Worm (Caenorhabditis elegans) whole organism, midembryonic: ENCODE results near the gene irld-64.

Source experiments
- T22C8.4 ChIP-seq: fragments of 200-800 bp; sonication (Bioruptor generic); IDR thresholded peaks from 2 replicates; pipeline ENCODE4 v1.3.6; 2022; ENCODE audit warnings: missing genetic modification characterization, missing compliant biosample characterization
- cog-1 ChIP-seq: sonication (generic microtip); optimal IDR thresholded peaks from 2 replicates; lab custom pipeline; 2016; ENCODE audit warnings: missing genetic modification characterization, missing compliant biosample characterization
- flt-1 ChIP-seq: fragments of 200-800 bp; sonication (Bioruptor generic); IDR thresholded peaks from 2 replicates; pipeline ENCODE4 v1.3.6; 2022; ENCODE audit warnings: missing genetic modification characterization, missing compliant biosample characterization
- klf-2 ChIP-seq: fragments of 200-800 bp; sonication (Bioruptor generic); conservative IDR thresholded peaks from 2 replicates; pipeline ENCODE4 v1.3.6; 2022; ENCODE audit warnings: missing genetic modification reagents, missing genetic modification characterization, missing compliant biosample characterization
- med-1 ChIP-seq: sonication (generic microtip); optimal IDR thresholded peaks from 2 replicates; lab custom pipeline; 2017; ENCODE audit warnings: missing genetic modification characterization, mild to moderate bottlenecking, missing compliant biosample characterization, antibody characterized with exemption, missing genetic modification reagents; ENCODE audit not compliant: insufficient read depth
- ref-1 ChIP-seq: fragments of 200-800 bp; sonication (Bioruptor generic); conservative IDR thresholded peaks from 2 replicates; pipeline ENCODE4 v1.3.6; 2022; ENCODE audit warnings: missing genetic modification reagents, missing genetic modification characterization, missing compliant biosample characterization
- tab-1 ChIP-seq: fragments of 200-800 bp; sonication (Bioruptor generic); IDR thresholded peaks from 2 replicates; pipeline ENCODE4 v1.3.6; 2022; ENCODE audit warnings: missing genetic modification characterization, missing compliant biosample characterization
- ztf-23 ChIP-seq: fragments of 200-800 bp; sonication (Bioruptor generic); IDR thresholded peaks from 2 replicates; pipeline ENCODE4 v1.3.6; 2022; ENCODE audit warnings: missing genetic modification reagents, missing genetic modification characterization, missing compliant biosample characterization
- ztf-29 ChIP-seq: fragments of 200-800 bp; sonication (Bioruptor generic); IDR thresholded peaks from 2 replicates; pipeline ENCODE4 v1.3.6; 2022; ENCODE audit warnings: missing genetic modification reagents, missing genetic modification characterization, missing compliant biosample characterization

Gene irld-64

DNA sequence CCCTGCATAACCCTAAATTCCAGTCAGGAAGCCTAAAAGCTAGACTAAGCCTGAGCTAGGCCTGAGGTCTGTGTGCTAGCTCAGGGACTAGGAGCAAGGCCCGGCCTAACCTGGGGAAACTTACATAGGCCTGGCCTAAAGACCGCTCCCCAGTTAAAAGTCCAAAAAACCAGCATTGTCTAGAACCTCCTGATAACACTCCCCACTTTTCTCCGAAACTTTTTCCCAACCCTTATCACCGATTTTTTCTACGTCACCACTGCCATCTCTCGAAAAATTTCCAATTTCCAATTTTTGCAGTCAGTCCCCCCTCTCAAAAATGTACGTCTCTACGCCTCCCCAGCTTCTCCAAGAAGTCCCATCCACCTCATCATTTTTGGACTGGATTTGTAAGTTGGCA, 6.8 kb downstream of the irld-64 start, which contains the start of gene ZK355.2:
Gene ZK355.2 (plus strand): TSS at position 301 of the 400 bp plus-strand sequence.
- TF ChIP-seq ztf-23 (GFP tag; lab: Robert Waterston, UW) (no peak), tab-1 (no peak), flt-1 (no peak), ztf-29 (no peak), ref-1 (GFP tag; lab: Robert Waterston, UW) (no peak)

ce11 chrII:2922782-2923181, 7.6 kb downstream of the irld-64 start:
- TF ChIP-seq ztf-29 (no peak), ztf-23 (GFP tag; lab: Robert Waterston, UW) (no peak), flt-1 (no peak), tab-1 (no peak)

- no peak for TF ChIP-seq ztf-29
- no peak for TF ChIP-seq med-1 (GFP tag; lab: Kevin White, UChicago)
- no peak for TF ChIP-seq cog-1
- no peak for TF ChIP-seq flt-1
- TF ChIP-seq T22C8.4: no peak
- TF ChIP-seq tab-1: no peak
- no peak for TF ChIP-seq klf-2
- no peak for TF ChIP-seq ztf-23 (GFP tag; lab: Robert Waterston, UW)
- TF ChIP-seq ref-1 (GFP tag; lab: Robert Waterston, UW): no peak
These were observed 8.0 kb downstream of the irld-64 start for ce11 chrII:2922359-2922758.

- TF ChIP-seq ztf-29 (no peak), klf-2 (no peak), ztf-23 (GFP tag; lab: Robert Waterston, UW) (no peak), cog-1 (no peak), flt-1 (no peak), med-1 (GFP tag; lab: Kevin White, UChicago) (no peak), tab-1 (no peak), ref-1 (GFP tag; lab: Robert Waterston, UW) (no peak)
These were observed 8.5 kb downstream of the irld-64 start for ce11 chrII:2921860-2922259.

DNA sequence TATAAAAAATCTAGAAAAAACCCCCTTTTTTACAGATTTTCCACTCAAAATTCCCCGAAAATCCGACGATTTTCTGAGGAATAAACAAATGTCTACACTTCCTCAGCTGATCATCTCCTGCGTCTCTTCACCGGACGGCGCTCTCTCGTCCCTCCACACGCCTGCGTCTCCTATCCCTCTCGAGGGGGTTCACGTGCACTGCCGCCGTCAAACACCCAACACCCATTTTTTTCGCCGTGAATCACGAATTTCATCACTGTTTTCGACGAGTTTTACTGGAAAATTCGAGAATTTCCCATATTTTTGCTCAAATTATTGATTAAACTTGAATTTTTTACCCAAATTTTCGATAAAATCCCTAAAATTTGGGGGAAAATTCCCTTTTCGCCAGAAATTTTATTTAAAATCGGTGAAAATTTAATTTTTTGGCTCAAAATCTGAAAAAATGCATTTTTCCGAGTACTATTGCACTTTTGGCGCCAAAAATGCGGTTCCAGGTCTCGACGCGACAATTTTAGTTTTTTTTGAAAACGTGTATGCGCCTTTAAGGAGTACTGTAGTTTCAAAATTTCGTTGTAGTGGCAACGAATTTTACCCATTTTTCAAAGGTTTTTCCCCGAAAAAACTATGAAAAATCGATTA, 9.5 kb downstream of the irld-64 start:
- TF ChIP-seq med-1 (GFP tag; lab: Kevin White, UChicago): no peak
- no peak for TF ChIP-seq ztf-29
- no peak for TF ChIP-seq T22C8.4

DNA sequence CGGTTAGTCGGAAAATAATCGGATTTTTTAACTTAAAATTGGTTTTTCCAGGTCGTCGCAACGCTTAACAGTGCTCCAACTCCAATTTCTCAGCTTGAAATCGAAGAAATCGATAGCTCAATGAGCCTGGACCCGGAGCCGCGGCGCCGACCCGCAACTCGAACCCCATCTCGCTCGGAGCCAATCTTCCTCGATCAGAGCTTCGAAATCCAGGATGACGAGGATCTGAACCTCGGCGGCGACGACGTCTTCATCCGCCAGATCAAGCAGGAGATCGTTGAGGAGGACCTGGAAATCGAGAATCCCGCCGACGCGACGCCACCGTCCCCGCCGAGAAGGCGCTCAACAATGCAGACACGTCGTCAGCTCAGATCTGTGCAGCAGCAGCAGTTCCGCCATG, 10.2 kb downstream of the irld-64 start:
- TF ChIP-seq cog-1 (no peak), tab-1 (no peak), ztf-29 (no peak), flt-1 (no peak), ztf-23 (GFP tag; lab: Robert Waterston, UW) (no peak), med-1 (GFP tag; lab: Kevin White, UChicago) (no peak), klf-2 (no peak), T22C8.4 (no peak)

ce11 chrII:2919074-2919857, 11.1 kb downstream of the irld-64 start, which contains the start of the genes ncap-1 and Y110A2AR.1:
ncap-1 (minus strand) TSS chrII:2919314.
Y110A2AR.1 (plus strand) TSS chrII:2919710.
- TF ChIP-seq cog-1 (no peak), tab-1 (no peak), T22C8.4 (0 out of 2 replicates have a peak, but pooled peaks have one; percentile 10)

- no peak for TF ChIP-seq flt-1
- TF ChIP-seq klf-2: no peak
- no peak for TF ChIP-seq ztf-23 (GFP tag; lab: Robert Waterston, UW)
- no peak for TF ChIP-seq tab-1
- TF ChIP-seq ztf-29: no peak
- TF ChIP-seq med-1 (GFP tag; lab: Kevin White, UChicago): no peak
- TF ChIP-seq cog-1: no peak
- TF ChIP-seq ref-1 (GFP tag; lab: Robert Waterston, UW): no peak
- no peak for TF ChIP-seq T22C8.4
These were observed 16.9 kb downstream of the irld-64 start, which contains the start of gene ubc-15 for ce11 chrII:2913505-2913904. ubc-15 (minus strand) TSS chrII:2913605.

ce11 chrII:2903748-2904147, 26.7 kb downstream of the irld-64 start:
- no peak for TF ChIP-seq ref-1 (GFP tag; lab: Robert Waterston, UW)
- no peak for TF ChIP-seq klf-2
- TF ChIP-seq cog-1: no peak
- TF ChIP-seq T22C8.4: no peak
- no peak for TF ChIP-seq ztf-29

ce11 chrII:2901158-2901557, 29.2 kb downstream of the irld-64 start:
- TF ChIP-seq cog-1 (no peak), T22C8.4 (peak; percentile 61; the same call in 1 of the 2 replicates)

DNA sequence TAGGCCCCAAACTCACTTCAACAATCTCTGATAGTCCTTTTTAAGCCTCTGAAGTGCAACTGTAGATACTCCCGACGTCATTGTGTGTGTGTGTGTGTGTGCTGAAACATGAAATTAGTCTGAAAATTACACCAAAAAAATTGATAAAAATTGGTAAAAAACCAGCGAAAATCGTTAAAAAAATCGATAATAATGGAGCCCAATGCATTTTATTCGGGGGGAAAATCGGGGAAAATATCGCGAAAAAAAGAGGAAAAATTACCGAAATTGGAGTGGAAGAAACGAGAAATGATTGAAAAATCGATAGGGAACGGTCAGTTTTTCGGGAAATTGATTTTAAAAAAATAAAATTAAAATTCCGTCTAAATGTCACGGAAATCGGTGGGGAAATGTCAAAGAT, 30.2 kb downstream of the irld-64 start, which contains the start of gene ubc-26:
Gene ubc-26 (minus strand): TSS at position 101 of the 400 bp plus-strand sequence.
- no peak for TF ChIP-seq T22C8.4
- TF ChIP-seq med-1 (GFP tag; lab: Kevin White, UChicago): no peak
- no peak for TF ChIP-seq cog-1
- TF ChIP-seq flt-1: no peak
- TF ChIP-seq klf-2: no peak
- TF ChIP-seq ref-1 (GFP tag; lab: Robert Waterston, UW): no peak
- no peak for TF ChIP-seq ztf-23 (GFP tag; lab: Robert Waterston, UW)
- no peak for TF ChIP-seq ztf-29
- no peak for TF ChIP-seq tab-1
